Worm (Caenorhabditis elegans) whole organism, L4 larva: ENCODE measurements around the gene T05C7.5.

Experiments used
- R02D3.7 ChIP-seq: fragments of 150-350 bp; sonication (generic microtip); optimal IDR thresholded peaks from 3 replicates; lab custom pipeline; 2014; ENCODE audit warnings: missing biosample characterization, missing genetic modification characterization
- egl-27 ChIP-seq: sonication (generic microtip); optimal IDR thresholded peaks from 3 replicates; lab custom pipeline; 2017; ENCODE audit warnings: missing biosample characterization, missing genetic modification reagents, missing genetic modification characterization
- egl-43 ChIP-seq: fragments of 200-800 bp; sonication (Bioruptor generic); IDR thresholded peaks from 2 replicates; pipeline ENCODE4 v1.3.6; 2022; ENCODE audit warnings: missing genetic modification reagents, missing genetic modification characterization, missing compliant biosample characterization
- lin-15B ChIP-seq: fragments of 150-350 bp; sonication (generic microtip); optimal IDR thresholded peaks from 3 replicates; lab custom pipeline; 2014; ENCODE audit warnings: missing biosample characterization, missing genetic modification characterization
- nhr-237 ChIP-seq: sonication (generic microtip); optimal IDR thresholded peaks from 2 replicates; lab custom pipeline; 2017; ENCODE audit warnings: missing biosample characterization, missing genetic modification characterization
- nhr-76 ChIP-seq: fragments of 150-350 bp; optimal IDR thresholded peaks from 2 replicates; lab custom pipeline; 2014; ENCODE audit warnings: missing biosample characterization, missing genetic modification characterization
- unc-130 ChIP-seq: sonication (generic microtip); optimal IDR thresholded peaks from 2 replicates; lab custom pipeline; 2016; ENCODE audit warnings: missing genetic modification reagents, missing genetic modification characterization, missing compliant biosample characterization

DNA sequence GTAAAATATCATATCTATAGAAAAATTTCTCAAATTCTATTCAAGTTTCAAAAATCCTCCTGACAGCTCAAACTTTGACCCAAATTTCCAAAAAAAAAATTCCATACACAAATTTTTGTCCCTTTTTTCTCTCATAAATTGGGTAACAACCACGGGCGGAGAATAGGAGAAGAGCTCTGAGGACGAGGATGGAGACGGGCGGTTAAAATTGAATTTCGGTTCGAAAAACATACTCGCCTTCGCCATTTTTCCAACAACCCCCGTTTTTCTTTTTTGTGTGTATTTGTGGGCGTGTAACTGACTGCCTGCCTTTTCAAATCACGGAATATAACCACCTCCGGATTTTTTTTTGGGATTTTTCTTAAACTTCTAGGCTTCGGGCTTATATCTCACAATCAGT lies 39.0 kb upstream of the T05C7.5 start:
- TF ChIP-seq egl-27 (tag; lab: Kevin White, UChicago) (no peak), egl-43 (GFP tag; lab: Robert Waterston, UW) (no peak), nhr-76 (tag; lab: Kevin White, UChicago) (no peak), nhr-237 (tag; lab: Kevin White, UChicago) (no peak), unc-130 (GFP tag; lab: Kevin White, UChicago) (no peak), lin-15B (tag; lab: Kevin White, UChicago) (no peak), R02D3.7 (tag; lab: Kevin White, UChicago) (no peak)
